Fruit fly (Drosophila melanogaster) whole organism, embryonic: Measurements from ENCODE around the gene CG14965.

Experiments
- BEAF-32 ChIP-seq: fragments of 200-800 bp; sonication (Bioruptor generic); optimal IDR thresholded peaks from 3 replicates; lab custom pipeline; 2017; ENCODE audit warnings: missing biosample characterization, missing genetic modification characterization, mild to moderate bottlenecking, moderate library complexity, missing genetic modification reagents
- CG10267 ChIP-seq: fragments of 200-800 bp; sonication (Bioruptor generic); optimal IDR thresholded peaks from 2 replicates; lab custom pipeline; 2018; ENCODE audit warnings: missing biosample characterization, mild to moderate bottlenecking, missing genetic modification characterization, moderate library complexity
- CG10654 ChIP-seq: fragments of 200-800 bp; sonication (Bioruptor generic); optimal IDR thresholded peaks from 2 replicates; lab custom pipeline; 2016; ENCODE audit warnings: missing biosample characterization, missing genetic modification characterization
- CG12659 ChIP-seq: fragments of 200-800 bp; sonication (Bioruptor generic); optimal IDR thresholded peaks from 3 replicates; lab custom pipeline; 2017; ENCODE audit warnings: mild to moderate bottlenecking, missing biosample characterization, missing genetic modification reagents, missing genetic modification characterization
- CG12769 ChIP-seq: fragments of 200-800 bp; sonication (Bioruptor generic); optimal IDR thresholded peaks from 2 replicates; lab custom pipeline; 2019; ENCODE audit warnings: missing biosample characterization, mild to moderate bottlenecking, missing genetic modification characterization, moderate library complexity
- CG13296 ChIP-seq: fragments of 200-800 bp; sonication (Bioruptor generic); optimal IDR thresholded peaks from 3 replicates; lab custom pipeline; 2018; ENCODE audit warnings: missing biosample characterization, mild to moderate bottlenecking, missing genetic modification characterization
- CG13894 ChIP-seq: fragments of 200-800 bp; sonication (Bioruptor generic); optimal IDR thresholded peaks from 3 replicates; lab custom pipeline; 2018; ENCODE audit warnings: missing biosample characterization, mild to moderate bottlenecking, missing genetic modification characterization, moderate library complexity
- CG14710 ChIP-seq: fragments of 200-800 bp; sonication (Bioruptor generic); optimal IDR thresholded peaks from 3 replicates; lab custom pipeline; 2019; ENCODE audit warnings: missing biosample characterization, mild to moderate bottlenecking, missing genetic modification characterization, moderate library complexity
- CG1602 ChIP-seq: fragments of 200-800 bp; sonication (Bioruptor generic); optimal IDR thresholded peaks from 3 replicates; lab custom pipeline; 2016; ENCODE audit warnings: missing biosample characterization, missing genetic modification characterization
- CG17361 ChIP-seq: fragments of 200-800 bp; sonication (Bioruptor generic); IDR thresholded peaks from 3 replicates; pipeline ENCODE4 v1.3.6; 2022; ENCODE audit warnings: missing biosample characterization, missing genetic modification characterization
- CG18262 ChIP-seq: fragments of 200-800 bp; optimal IDR thresholded peaks from 3 replicates; lab custom pipeline; 2019; ENCODE audit warnings: missing biosample characterization, mild to moderate bottlenecking, missing genetic modification characterization, moderate library complexity
- CG2712 ChIP-seq: fragments of 200-800 bp; optimal IDR thresholded peaks from 3 replicates; lab custom pipeline; 2019; ENCODE audit warnings: missing biosample characterization, mild to moderate bottlenecking, missing genetic modification characterization, moderate library complexity
- CG3163 ChIP-seq: fragments of 200-800 bp; sonication (Bioruptor generic); optimal IDR thresholded peaks from 3 replicates; lab custom pipeline; 2016; ENCODE audit warnings: missing biosample characterization, missing genetic modification characterization
- CG32532 ChIP-seq: fragments of 200-800 bp; sonication (Bioruptor generic); IDR thresholded peaks from 2 replicates; pipeline ENCODE4 v1.3.6; 2022; ENCODE audit warnings: missing biosample characterization, missing genetic modification characterization
- CG32767 ChIP-seq: fragments of 200-800 bp; sonication (Bioruptor generic); IDR thresholded peaks from 2 replicates; pipeline ENCODE4 v1.3.6; 2022; ENCODE audit warnings: missing biosample characterization, missing genetic modification characterization
- CG3847 ChIP-seq: fragments of 200-800 bp; sonication (Bioruptor generic); IDR thresholded peaks from 2 replicates; pipeline ENCODE4 v1.3.6; 2022; ENCODE audit warnings: missing biosample characterization, missing genetic modification characterization
- CG42726 ChIP-seq: fragments of 200-800 bp; sonication (Bioruptor generic); IDR thresholded peaks from 2 replicates; pipeline ENCODE4 v1.3.6; 2022; ENCODE audit warnings: missing biosample characterization, missing genetic modification characterization; ENCODE audit not compliant: partially characterized antibody
- CG4282 ChIP-seq: fragments of 200-800 bp; sonication (Bioruptor generic); optimal IDR thresholded peaks from 2 replicates; lab custom pipeline; 2016; ENCODE audit warnings: missing biosample characterization, missing genetic modification characterization
- CG9932 ChIP-seq: fragments of 200-800 bp; sonication (Bioruptor generic); IDR thresholded peaks from 2 replicates; pipeline ENCODE4 v1.3.6; 2022; ENCODE audit warnings: missing biosample characterization, missing genetic modification characterization
- Dref ChIP-seq: fragments of 200-800 bp; sonication (Bioruptor generic); IDR thresholded peaks from 2 replicates; pipeline ENCODE4 v1.3.6; 2022; ENCODE audit warnings: missing biosample characterization, missing genetic modification characterization
- E2f1 ChIP-seq: fragments of 200-800 bp; sonication (Bioruptor generic); IDR thresholded peaks from 2 replicates; pipeline ENCODE4 v1.3.6; 2022; ENCODE audit warnings: missing biosample characterization, missing genetic modification characterization
- Elba2 ChIP-seq: fragments of 200-800 bp; sonication (Bioruptor generic); optimal IDR thresholded peaks from 3 replicates; lab custom pipeline; 2016; ENCODE audit warnings: missing biosample characterization, missing genetic modification characterization
- Gsc ChIP-seq: fragments of 200-800 bp; sonication (Bioruptor generic); IDR thresholded peaks from 2 replicates; pipeline ENCODE4 v1.3.6; 2022; ENCODE audit warnings: missing biosample characterization, missing genetic modification characterization
- HLH4C ChIP-seq: fragments of 200-800 bp; sonication (Bioruptor generic); IDR thresholded peaks from 3 replicates; pipeline ENCODE4 v1.3.6; 2022; ENCODE audit warnings: missing biosample characterization, missing genetic modification characterization; ENCODE audit not compliant: partially characterized antibody
- HmgD ChIP-seq: fragments of 200-800 bp; sonication (Bioruptor generic); optimal IDR thresholded peaks from 3 replicates; lab custom pipeline; 2016; ENCODE audit warnings: missing biosample characterization, missing genetic modification characterization
- MESR4 ChIP-seq: fragments of 200-800 bp; sonication (Bioruptor generic); optimal IDR thresholded peaks from 2 replicates; lab custom pipeline; 2018; ENCODE audit warnings: missing biosample characterization, mild to moderate bottlenecking, missing genetic modification characterization, moderate library complexity
- NC2β ChIP-seq: fragments of 200-800 bp; sonication (Bioruptor generic); optimal IDR thresholded peaks from 2 replicates; lab custom pipeline; 2016; ENCODE audit warnings: missing biosample characterization, missing genetic modification characterization
- NfI ChIP-seq: fragments of 200-800 bp; sonication (Bioruptor generic); optimal IDR thresholded peaks from 3 replicates; lab custom pipeline; 2018; ENCODE audit warnings: missing biosample characterization, mild to moderate bottlenecking, missing genetic modification characterization, moderate library complexity
- Opbp ChIP-seq: fragments of 200-800 bp; sonication (Bioruptor generic); IDR thresholded peaks from 3 replicates; pipeline ENCODE4 v1.3.6; 2022; ENCODE audit warnings: missing biosample characterization, missing genetic modification characterization; ENCODE audit not compliant: partially characterized antibody
- Ptx1 ChIP-seq: fragments of 200-800 bp; sonication (Bioruptor generic); IDR thresholded peaks from 2 replicates; pipeline ENCODE4 v1.3.6; 2022; ENCODE audit warnings: missing biosample characterization, missing genetic modification characterization
- Sin3A ChIP-seq: fragments of >200 bp; optimal IDR thresholded peaks from 2 replicates; lab custom pipeline; 2018
- Stat92E ChIP-seq, 3 experiments: fragments of >200 bp in 2 of 3; fragments of 200-800 bp in 1 of 3; sonication (Bioruptor generic) in 1 of 3; optimal IDR thresholded peaks; 2 replicates each; lab custom pipeline; 2017 to 2019; ENCODE audit warnings: missing biosample characterization in 3 of 3, missing genetic modification characterization in 3 of 3, mild to moderate bottlenecking in 1 of 3, moderate library complexity in 1 of 3
- Tbp ChIP-seq: fragments of >200 bp; optimal IDR thresholded peaks from 2 replicates; lab custom pipeline; 2018; ENCODE audit warnings: missing biosample characterization, missing genetic modification characterization
- al ChIP-seq: fragments of 200-800 bp; sonication (Bioruptor generic); IDR thresholded peaks from 2 replicates; pipeline ENCODE4 v1.3.6; 2022; ENCODE audit warnings: missing biosample characterization, missing genetic modification characterization
- ash1 ChIP-seq: fragments of 200-800 bp; sonication (Bioruptor generic); optimal IDR thresholded peaks from 2 replicates; lab custom pipeline; 2018; ENCODE audit warnings: missing biosample characterization, mild to moderate bottlenecking, missing genetic modification characterization
- cg ChIP-seq: fragments of 200-800 bp; sonication (Bioruptor generic); optimal IDR thresholded peaks from 3 replicates; lab custom pipeline; 2019; ENCODE audit warnings: missing biosample characterization, mild to moderate bottlenecking, missing genetic modification characterization, moderate library complexity
- chif ChIP-seq, 2 experiments: fragments of 200-800 bp; sonication (Bioruptor generic); optimal IDR thresholded peaks; 3 replicates each; lab custom pipeline; 2016; ENCODE audit warnings: missing biosample characterization in 2 of 2, missing genetic modification characterization in 2 of 2
- ci ChIP-seq: fragments of 200-800 bp; sonication (Bioruptor generic); IDR thresholded peaks from 3 replicates; pipeline ENCODE4 v1.3.6; 2022; ENCODE audit warnings: missing biosample characterization, missing genetic modification characterization
- dati ChIP-seq: fragments of 200-800 bp; sonication (Bioruptor generic); IDR thresholded peaks from 2 replicates; pipeline ENCODE4 v1.3.6; 2022; ENCODE audit warnings: missing biosample characterization, missing genetic modification characterization
- exex ChIP-seq: fragments of 200-800 bp; sonication (Bioruptor generic); optimal IDR thresholded peaks from 4 replicates; lab custom pipeline; 2018; ENCODE audit warnings: missing biosample characterization, mild to moderate bottlenecking, missing genetic modification characterization, moderate library complexity
- gfzf ChIP-seq: fragments of 200-800 bp; sonication (Bioruptor generic); optimal IDR thresholded peaks from 2 replicates; lab custom pipeline; 2016; ENCODE audit warnings: missing biosample characterization, mild to moderate bottlenecking, missing genetic modification characterization, moderate library complexity
- ind ChIP-seq: fragments of 200-800 bp; sonication (Bioruptor generic); optimal IDR thresholded peaks from 3 replicates; lab custom pipeline; 2016; ENCODE audit warnings: missing biosample characterization, missing genetic modification characterization
- jumu ChIP-seq: fragments of 200-800 bp; sonication (Bioruptor generic); optimal IDR thresholded peaks from 3 replicates; lab custom pipeline; 2016; ENCODE audit warnings: missing biosample characterization, missing genetic modification characterization
- nau ChIP-seq: fragments of 200-800 bp; sonication (Bioruptor generic); optimal IDR thresholded peaks from 3 replicates; lab custom pipeline; 2017; ENCODE audit warnings: missing biosample characterization, mild to moderate bottlenecking, missing genetic modification characterization, missing genetic modification reagents
- pan ChIP-seq, 4 experiments: fragments of >200 bp in 3 of 4; fragments of 200-800 bp in 1 of 4; sonication (Bioruptor generic) in 1 of 4; optimal IDR thresholded peaks in 3 of 4; IDR thresholded peaks in 1 of 4; 2 replicates each; pipeline versions ENCODE4 v1.3.6 to Lab custom; 2017 to 2022; ENCODE audit warnings: missing biosample characterization in 2 of 4, missing genetic modification characterization in 2 of 4, mixed read lengths in 1 of 4
- run ChIP-seq: fragments of 200-800 bp; sonication (Bioruptor generic); optimal IDR thresholded peaks from 3 replicates; lab custom pipeline; 2018; ENCODE audit warnings: missing biosample characterization, mild to moderate bottlenecking, missing genetic modification characterization
- slou ChIP-seq: fragments of 200-800 bp; sonication (Bioruptor generic); optimal IDR thresholded peaks from 3 replicates; lab custom pipeline; 2016; ENCODE audit warnings: missing biosample characterization, missing genetic modification characterization
- stc ChIP-seq: fragments of 200-800 bp; sonication (Bioruptor generic); IDR thresholded peaks from 2 replicates; pipeline ENCODE4 v1.3.6; 2022; ENCODE audit warnings: missing biosample characterization, missing genetic modification characterization
- unc-4 ChIP-seq: fragments of 200-800 bp; sonication (Bioruptor generic); IDR thresholded peaks from 2 replicates; pipeline ENCODE4 v1.3.6; 2022; ENCODE audit warnings: missing biosample characterization, missing genetic modification characterization; ENCODE audit not compliant: partially characterized antibody

CG14965 gene

dm6 chr3L:3239033-3239752 lies 46.9 kb upstream of the CG14965 start, which contains the start of gene CG17746 (continued):
- TF ChIP-seq CG17361 (GFP tag; lab: Robert Waterston, UW) (no peak; the same call in 2 of the 3 replicates), Elba2 (GFP tag; lab: Kevin White, UChicago) (no peak), CG4282 (GFP tag; lab: Kevin White, UChicago) (peak; percentile 72), gfzf (GFP tag; lab: Kevin White, UChicago) (peak; percentile 99), CG3163 (no peak), CG32532 (no peak), CG2712 (tag; lab: Kevin White, UChicago) (peak; percentile 56), stc (GFP tag; lab: Robert Waterston, UW) (no peak), Opbp (peak; percentile 80), CG3847 (GFP tag; lab: Robert Waterston, UW) (peak; percentile 91), jumu (peak; percentile 33), Gsc (no peak), CG1602 (GFP tag; lab: Kevin White, UChicago) (peak; percentile 11), nau (GFP tag; lab: Kevin White, UChicago) (no peak), CG14710 (tag; lab: Kevin White, UChicago) (peak; percentile 72), CG10267 (tag; lab: Kevin White, UChicago) (peak; percentile 98), E2f1 (0 out of 2 replicates have a peak, but pooled peaks have one; percentile 15), CG13894 (tag; lab: Kevin White, UChicago) (no peak), Stat92E (GFP tag; optimal IDR thresholded peaks at IDR 0.05; lab: Kevin White, UChicago) (peak in 1 of 3 experiments; percentile 38), slou (GFP tag; lab: Kevin White, UChicago) (no peak), Dref (GFP tag; lab: Robert Waterston, UW) (peak; percentile 45; the same call in 1 of the 2 replicates), cg (no peak), pan (optimal IDR thresholded peaks at IDR 0.05; lab: Kevin White, UChicago) (no peak), pan (GFP tag; optimal IDR thresholded peaks at IDR 0.05 in 1 of 2, IDR thresholded peaks at IDR 0.05 in 1 of 2) (no peak), Tbp (GFP tag; lab: Kevin White, UChicago) (no peak), Ptx1 (GFP tag; lab: Robert Waterston, UW) (no peak), BEAF-32 (peak; percentile 48), al (GFP tag; lab: Robert Waterston, UW) (no peak), CG10654 (GFP tag; lab: Kevin White, UChicago) (peak; percentile 47), dati (GFP tag; lab: Robert Waterston, UW) (no peak), NC2β (GFP tag; lab: Kevin White, UChicago) (peak; percentile 28), CG13296 (GFP tag; lab: Kevin White, UChicago) (no peak), run (tag; lab: Kevin White, UChicago) (no peak), ash1 (GFP tag; lab: Kevin White, UChicago) (no peak), unc-4 (GFP tag; lab: Robert Waterston, UW) (peak; percentile 41; the same call in 1 of the 2 replicates), NfI (peak; percentile 9), CG42726 (GFP tag; lab: Robert Waterston, UW) (no peak), CG18262 (no peak), chif (GFP tag; optimal IDR thresholded peaks at IDR 0.05; lab: Kevin White, UChicago) (peak in 1 of 2 experiments; percentile 29), ind (GFP tag; lab: Kevin White, UChicago) (peak; percentile 0), MESR4 (GFP tag; lab: Kevin White, UChicago) (peak; percentile 74), CG12659 (peak; percentile 75), Sin3A (lab: Kevin White, UChicago) (peak; percentile 64), CG32767 (GFP tag; lab: Robert Waterston, UW) (no peak), CG12769 (tag; lab: Kevin White, UChicago) (no peak), HmgD (peak; percentile 53), exex (tag; lab: Kevin White, UChicago) (no peak), ci (GFP tag; lab: Robert Waterston, UW) (peak; percentile 30; the same call in 2 of the 3 replicates), CG9932 (GFP tag; lab: Robert Waterston, UW) (peak; percentile 74), HLH4C (GFP tag; lab: Robert Waterston, UW) (no peak)
